Worm (Caenorhabditis elegans) whole organism, L1 larva: ENCODE results near the gene zmp-5.

Experiments
- C04F5.9 ChIP-seq: sonication (generic microtip); optimal IDR thresholded peaks from 2 replicates; lab custom pipeline; 2016; ENCODE audit warnings: missing genetic modification characterization, missing compliant biosample characterization
- C16A3.4 ChIP-seq: fragments of 150-350 bp; optimal IDR thresholded peaks from 2 replicates; lab custom pipeline; 2014; ENCODE audit warnings: missing biosample characterization, missing genetic modification characterization
- C34B4.2 ChIP-seq: sonication (generic microtip); optimal IDR thresholded peaks from 2 replicates; lab custom pipeline; 2017; ENCODE audit warnings: mild to moderate bottlenecking, missing genetic modification characterization, missing compliant biosample characterization
- F16B12.6 ChIP-seq: fragments of 150-350 bp; optimal IDR thresholded peaks from 2 replicates; lab custom pipeline; 2014; ENCODE audit warnings: missing biosample characterization, missing genetic modification characterization
- aly-2 ChIP-seq: fragments of 150-350 bp; optimal IDR thresholded peaks from 2 replicates; lab custom pipeline; 2014; ENCODE audit warnings: missing biosample characterization, missing genetic modification characterization
- ceh-63 ChIP-seq: fragments of 200-800 bp; sonication (Bioruptor generic); optimal IDR thresholded peaks from 2 replicates; lab custom pipeline; 2018; ENCODE audit warnings: mild to moderate bottlenecking, missing genetic modification characterization, missing compliant biosample characterization
- ceh-8 ChIP-seq: fragments of 200-800 bp; sonication (Bioruptor generic); optimal IDR thresholded peaks from 2 replicates; lab custom pipeline; 2018; ENCODE audit warnings: mild to moderate bottlenecking, missing genetic modification characterization, moderate library complexity, missing compliant biosample characterization
- ceh-82 ChIP-seq, 3 experiments: fragments of 150-350 bp in 1 of 3; sonication (generic microtip) in 2 of 3; optimal IDR thresholded peaks; 2 replicates each; lab custom pipeline; 2014 to 2017; ENCODE audit warnings: missing biosample characterization in 3 of 3, missing genetic modification characterization in 3 of 3
- dpl-1 ChIP-seq, 3 experiments: fragments of 150-350 bp in 2 of 3; sonication (generic microtip) in 1 of 3; optimal IDR thresholded peaks; 2 replicates each; lab custom pipeline; 2014 to 2017; ENCODE audit warnings: missing biosample characterization in 3 of 3, missing genetic modification characterization in 3 of 3, missing genetic modification reagents in 3 of 3
- efl-3 ChIP-seq: fragments of 200-800 bp; sonication (Bioruptor generic); optimal IDR thresholded peaks from 2 replicates; lab custom pipeline; 2018; ENCODE audit warnings: mild to moderate bottlenecking, missing genetic modification characterization, missing compliant biosample characterization
- egl-27 ChIP-seq, 2 experiments: fragments of 150-350 bp in 1 of 2; sonication (generic microtip); optimal IDR thresholded peaks; 3 replicates each; lab custom pipeline; 2017 to 2018; ENCODE audit warnings: missing biosample characterization in 2 of 2, missing genetic modification characterization in 2 of 2, missing genetic modification reagents in 2 of 2
- elt-2 ChIP-seq: sonication (generic microtip); optimal IDR thresholded peaks from 2 replicates; lab custom pipeline; 2016; ENCODE audit warnings: missing genetic modification characterization, mild to moderate bottlenecking, inconsistent platforms, missing compliant biosample characterization, missing genetic modification reagents
- ets-5 ChIP-seq: fragments of 200-800 bp; sonication (Bioruptor generic); IDR thresholded peaks from 2 replicates; pipeline ENCODE4 v1.3.6; 2022; ENCODE audit warnings: missing genetic modification characterization, missing compliant biosample characterization
- fkh-10 ChIP-seq: sonication (generic microtip); optimal IDR thresholded peaks from 2 replicates; lab custom pipeline; 2017; ENCODE audit warnings: missing biosample characterization, missing genetic modification reagents, missing genetic modification characterization
- fkh-4 ChIP-seq: sonication (generic microtip); optimal IDR thresholded peaks from 2 replicates; lab custom pipeline; 2016; ENCODE audit warnings: missing compliant biosample characterization, missing genetic modification characterization, borderline replicate concordance
- fos-1 ChIP-seq: fragments of 150-350 bp; optimal IDR thresholded peaks from 2 replicates; lab custom pipeline; 2014; ENCODE audit warnings: missing biosample characterization, missing genetic modification characterization
- grh-1 ChIP-seq: fragments of 200-800 bp; sonication (Bioruptor generic); IDR thresholded peaks from 2 replicates; pipeline ENCODE4 v1.3.6; 2022; ENCODE audit warnings: missing genetic modification reagents, missing genetic modification characterization, missing compliant biosample characterization
- hlh-17 ChIP-seq: fragments of 200-800 bp; sonication (Bioruptor generic); optimal IDR thresholded peaks from 2 replicates; lab custom pipeline; 2018; ENCODE audit warnings: missing genetic modification characterization, mild to moderate bottlenecking, missing compliant biosample characterization, moderate library complexity, borderline replicate concordance
- hlh-4 ChIP-seq: sonication (generic microtip); optimal IDR thresholded peaks from 2 replicates; lab custom pipeline; 2016; ENCODE audit warnings: mild to moderate bottlenecking, missing genetic modification characterization, missing compliant biosample characterization
- irx-1 ChIP-seq: sonication (generic microtip); optimal IDR thresholded peaks from 2 replicates; lab custom pipeline; 2016; ENCODE audit warnings: missing genetic modification characterization, missing compliant biosample characterization
- lin-13 ChIP-seq: fragments of 150-350 bp; optimal IDR thresholded peaks from 2 replicates; lab custom pipeline; 2014; ENCODE audit warnings: missing biosample characterization, missing genetic modification reagents, missing genetic modification characterization
- lin-15B ChIP-seq: fragments of 150-350 bp; sonication (generic microtip); optimal IDR thresholded peaks from 3 replicates; lab custom pipeline; 2014; ENCODE audit warnings: missing biosample characterization, missing genetic modification characterization
- lir-3 ChIP-seq: sonication (generic microtip); optimal IDR thresholded peaks from 2 replicates; lab custom pipeline; 2016; ENCODE audit warnings: mild to moderate bottlenecking, missing genetic modification characterization, moderate library complexity, missing compliant biosample characterization; ENCODE audit not compliant: poor library complexity
- lsy-2 ChIP-seq, 2 experiments: fragments of 150-350 bp; optimal IDR thresholded peaks; 2 replicates each; lab custom pipeline; 2014; ENCODE audit warnings: missing biosample characterization in 2 of 2, missing genetic modification characterization in 2 of 2
- mdl-1 ChIP-seq, 2 experiments: fragments of 150-350 bp; optimal IDR thresholded peaks; 2 replicates each; lab custom pipeline; 2014 to 2017; ENCODE audit warnings: missing biosample characterization in 2 of 2, missing genetic modification characterization in 2 of 2, inconsistent platforms in 1 of 2
- mef-2 ChIP-seq: fragments of 150-350 bp; optimal IDR thresholded peaks from 2 replicates; lab custom pipeline; 2014; ENCODE audit warnings: missing biosample characterization, missing genetic modification characterization
- mep-1 ChIP-seq: fragments of 150-350 bp; optimal IDR thresholded peaks from 2 replicates; lab custom pipeline; 2014; ENCODE audit warnings: missing biosample characterization, missing genetic modification characterization
- nhr-11 ChIP-seq: fragments of 150-350 bp; optimal IDR thresholded peaks from 2 replicates; lab custom pipeline; 2014; ENCODE audit warnings: missing biosample characterization, missing genetic modification characterization
- nhr-19 ChIP-seq: fragments of 200-800 bp; sonication (Bioruptor generic); conservative IDR thresholded peaks from 2 replicates; pipeline ENCODE4 v1.3.6; 2022; ENCODE audit warnings: missing genetic modification characterization, missing compliant biosample characterization
- nhr-47 ChIP-seq: sonication (generic microtip); optimal IDR thresholded peaks from 2 replicates; lab custom pipeline; 2016; ENCODE audit warnings: mild to moderate bottlenecking, missing genetic modification characterization, moderate library complexity, missing compliant biosample characterization
- nhr-71 ChIP-seq: sonication (generic microtip); optimal IDR thresholded peaks from 2 replicates; lab custom pipeline; 2016; ENCODE audit warnings: mild to moderate bottlenecking, missing genetic modification characterization, moderate library complexity, missing compliant biosample characterization
- nhr-76 ChIP-seq: sonication (generic microtip); optimal IDR thresholded peaks from 2 replicates; lab custom pipeline; 2017; ENCODE audit warnings: missing biosample characterization, missing genetic modification characterization
- nhr-77 ChIP-seq: fragments of 150-350 bp; optimal IDR thresholded peaks from 2 replicates; lab custom pipeline; 2014; ENCODE audit warnings: missing biosample characterization, missing genetic modification characterization
- nhr-84 ChIP-seq: sonication (generic microtip); optimal IDR thresholded peaks from 2 replicates; lab custom pipeline; 2017; ENCODE audit warnings: missing biosample characterization, missing genetic modification characterization
- nhr-85 ChIP-seq: sonication (generic microtip); peaks from one replicate; lab custom pipeline; 2016; ENCODE audit warnings: missing genetic modification characterization, inconsistent platforms, missing compliant biosample characterization
- pag-3 ChIP-seq: sonication (generic microtip); optimal IDR thresholded peaks from 2 replicates; lab custom pipeline; 2017; ENCODE audit warnings: missing genetic modification characterization, mild to moderate bottlenecking, missing compliant biosample characterization, antibody characterized with exemption, borderline replicate concordance; ENCODE audit not compliant: insufficient read depth
- pax-3 ChIP-seq: fragments of 200-800 bp; sonication (Bioruptor generic); optimal IDR thresholded peaks from 2 replicates; lab custom pipeline; 2018; ENCODE audit warnings: mild to moderate bottlenecking, missing genetic modification characterization, moderate library complexity, missing compliant biosample characterization
- pqm-1 ChIP-seq: sonication (generic microtip); optimal IDR thresholded peaks from 3 replicates; lab custom pipeline; 2017; ENCODE audit warnings: missing biosample characterization, missing genetic modification characterization
- snu-23 ChIP-seq: sonication (generic microtip); optimal IDR thresholded peaks from 2 replicates; lab custom pipeline; 2016; ENCODE audit warnings: missing genetic modification characterization, missing compliant biosample characterization
- sup-37 ChIP-seq: fragments of 200-800 bp; sonication (Bioruptor generic); optimal IDR thresholded peaks from 2 replicates; lab custom pipeline; 2018; ENCODE audit warnings: mild to moderate bottlenecking, missing genetic modification characterization, missing compliant biosample characterization
- tbx-2 ChIP-seq: sonication (generic microtip); optimal IDR thresholded peaks from 2 replicates; lab custom pipeline; 2016; ENCODE audit warnings: missing genetic modification characterization, missing compliant biosample characterization
- unc-130 ChIP-seq: fragments of 150-350 bp; optimal IDR thresholded peaks from 2 replicates; lab custom pipeline; 2017; ENCODE audit warnings: missing biosample characterization, missing genetic modification characterization, inconsistent platforms
- unc-30 ChIP-seq: sonication (generic microtip); optimal IDR thresholded peaks from 2 replicates; lab custom pipeline; 2017; ENCODE audit warnings: missing biosample characterization, missing genetic modification characterization
- unc-62 ChIP-seq: fragments of 150-350 bp; optimal IDR thresholded peaks from 2 replicates; lab custom pipeline; 2014; ENCODE audit warnings: missing biosample characterization, missing genetic modification reagents, missing genetic modification characterization
- unc-98 ChIP-seq: fragments of 200-800 bp; sonication (Bioruptor generic); IDR thresholded peaks from 2 replicates; pipeline ENCODE4 v1.3.6; 2022; ENCODE audit warnings: missing genetic modification characterization, missing compliant biosample characterization
- vab-15 ChIP-seq: sonication (generic microtip); optimal IDR thresholded peaks from 2 replicates; lab custom pipeline; 2017; ENCODE audit warnings: missing genotype, mild to moderate bottlenecking, missing genetic modification characterization, missing compliant biosample characterization
- xbp-1 ChIP-seq: sonication (generic microtip); optimal IDR thresholded peaks from 2 replicates; lab custom pipeline; 2016; ENCODE audit warnings: missing genetic modification characterization, missing compliant biosample characterization
- zip-4 ChIP-seq: fragments of 200-800 bp; sonication (Bioruptor generic); optimal IDR thresholded peaks from 2 replicates; lab custom pipeline; 2018; ENCODE audit warnings: mild to moderate bottlenecking, missing genetic modification characterization, moderate library complexity, missing compliant biosample characterization
- ztf-11 ChIP-seq, 2 experiments: sonication (generic microtip); optimal IDR thresholded peaks; 2 replicates each; lab custom pipeline; 2016 to 2017; ENCODE audit warnings: missing genetic modification characterization in 2 of 2, missing biosample characterization in 1 of 2, missing compliant biosample characterization in 1 of 2

zmp-5 gene

DNA sequence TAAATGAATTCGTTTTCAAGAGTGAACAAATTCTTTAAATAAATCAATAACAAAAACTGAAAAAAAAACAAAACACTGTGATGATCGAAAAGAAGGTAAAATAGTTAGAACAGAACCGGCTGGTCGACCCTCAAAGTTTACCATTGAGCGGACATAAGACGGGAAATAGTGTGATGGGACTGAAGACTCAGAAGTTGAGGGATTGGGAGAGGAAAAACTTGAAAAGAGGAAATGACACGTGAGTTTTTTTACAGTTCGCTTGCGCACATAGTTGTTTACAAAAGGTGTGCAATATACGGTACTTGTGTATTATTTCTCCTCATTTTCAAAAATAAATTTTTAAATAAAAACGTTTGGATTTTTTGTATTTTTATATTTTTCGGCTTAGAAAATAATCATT is 4.0 kb upstream of the zmp-5 start (continued):
- TF ChIP-seq fkh-10 (GFP tag; lab: Kevin White, UChicago), result no peak
- TF ChIP-seq ztf-11 (tag; optimal IDR thresholded peaks at IDR 0.05; lab: Kevin White, UChicago), result no peak
- TF ChIP-seq mep-1 (tag; lab: Kevin White, UChicago), result peak; percentile 34
- no peak for TF ChIP-seq pag-3 (tag; lab: Kevin White, UChicago)
- TF ChIP-seq ceh-63 (GFP tag; lab: Kevin White, UChicago), result no peak
- TF ChIP-seq unc-98 (GFP tag; lab: Robert Waterston, UW), result no peak
- TF ChIP-seq lir-3 (tag; lab: Kevin White, UChicago), result no peak
- no peak for TF ChIP-seq nhr-19
- no peak for TF ChIP-seq mef-2 (tag; lab: Kevin White, UChicago)
- no peak for TF ChIP-seq xbp-1 (tag; lab: Kevin White, UChicago)
- TF ChIP-seq nhr-47, result no peak
- no peak for TF ChIP-seq ets-5 (GFP tag; lab: Robert Waterston, UW)
- TF ChIP-seq ceh-8, result no peak
- no peak for TF ChIP-seq egl-27 (tag; optimal IDR thresholded peaks at IDR 0.05; lab: Kevin White, UChicago)
- no peak for TF ChIP-seq irx-1 (tag; lab: Kevin White, UChicago)
- TF ChIP-seq lin-15B (tag; lab: Kevin White, UChicago), result no peak
- no peak for TF ChIP-seq unc-62
- no peak for TF ChIP-seq nhr-77 (tag; lab: Kevin White, UChicago)
- no peak for TF ChIP-seq nhr-71 (tag; lab: Kevin White, UChicago)
- peak; percentile 65 for TF ChIP-seq nhr-85 (tag; lab: Kevin White, UChicago)
- no peak for TF ChIP-seq sup-37 (GFP tag; lab: Kevin White, UChicago)
- TF ChIP-seq snu-23 (GFP tag; lab: Kevin White, UChicago), result peak; percentile 55
- TF ChIP-seq fkh-4 (tag; lab: Kevin White, UChicago), result no peak
- peak in 1 of 2 experiments; percentile 33 for TF ChIP-seq lsy-2 (tag; optimal IDR thresholded peaks at IDR 0.05; lab: Kevin White, UChicago)
- no peak for TF ChIP-seq lin-13
- TF ChIP-seq elt-2, result no peak
- no peak for TF ChIP-seq F16B12.6
- TF ChIP-seq nhr-84 (tag; lab: Kevin White, UChicago), result no peak
- TF ChIP-seq vab-15 (tag; lab: Kevin White, UChicago), result no peak
- no peak for TF ChIP-seq hlh-4 (tag; lab: Kevin White, UChicago)
- no peak for TF ChIP-seq C04F5.9 (tag; lab: Kevin White, UChicago)
- no peak for TF ChIP-seq dpl-1 (GFP tag; optimal IDR thresholded peaks at IDR 0.05; lab: Kevin White, UChicago)
- TF ChIP-seq nhr-11, result no peak
- no peak for TF ChIP-seq grh-1
- TF ChIP-seq pqm-1, result no peak
- no peak for TF ChIP-seq zip-4
- TF ChIP-seq aly-2 (tag; lab: Kevin White, UChicago), result no peak
- no peak for TF ChIP-seq nhr-76 (tag; lab: Kevin White, UChicago)
- TF ChIP-seq pax-3, result no peak
- TF ChIP-seq hlh-17 (GFP tag; lab: Kevin White, UChicago), result no peak
- peak; percentile 25 for TF ChIP-seq tbx-2 (tag; lab: Kevin White, UChicago)
- TF ChIP-seq unc-130 (tag; lab: Kevin White, UChicago), result no peak
- TF ChIP-seq mdl-1 (tag; optimal IDR thresholded peaks at IDR 0.05; lab: Kevin White, UChicago), result peak in 1 of 2 experiments; percentile 42
- no peak for TF ChIP-seq unc-30 (tag; lab: Kevin White, UChicago)
- no peak for TF ChIP-seq ceh-82 (tag; optimal IDR thresholded peaks at IDR 0.05; lab: Kevin White, UChicago)
- no peak for TF ChIP-seq fos-1 (tag; lab: Kevin White, UChicago)
- no peak for TF ChIP-seq C34B4.2 (tag; lab: Kevin White, UChicago)
- TF ChIP-seq efl-3 (GFP tag; lab: Kevin White, UChicago), result no peak
- TF ChIP-seq C16A3.4, result no peak
